Worm (Caenorhabditis elegans): ENCODE data around the gene cogc-2.

Gene cogc-2

ce11 chrIV:7057677-7058076 is 18.3 kb upstream of the cogc-2 start, which contains the start of gene srx-50:
Gene srx-50, plus strand, starts transcription at chrIV:7057977.
- no peak for TF ChIP-seq ceh-9 (tag; optimal IDR thresholded peaks at IDR 0.05)
- no peak for TF ChIP-seq ttx-3 (tag; optimal IDR thresholded peaks at IDR 0.05)
- TF ChIP-seq fkh-10 (GFP tag; optimal IDR thresholded peaks at IDR 0.05) = no peak
- no peak for TF ChIP-seq C08G9.2 (tag; optimal IDR thresholded peaks at IDR 0.05)
- no peak for TF ChIP-seq sox-4 (tag; optimal IDR thresholded peaks at IDR 0.05)
- no peak for TF ChIP-seq hlh-8 (tag; optimal IDR thresholded peaks at IDR 0.05)
- no peak for TF ChIP-seq ztf-16 (tag; optimal IDR thresholded peaks at IDR 0.05)
- TF ChIP-seq syd-9 (tag; optimal IDR thresholded peaks at IDR 0.05) = no peak
- TF ChIP-seq zip-5 (tag; optimal IDR thresholded peaks at IDR 0.05) = no peak
- TF ChIP-seq nfya-1 (tag; optimal IDR thresholded peaks at IDR 0.05) = no peak
- no peak for TF ChIP-seq ahr-1 (tag; optimal IDR thresholded peaks at IDR 0.05)
- TF ChIP-seq T23F11.4 (GFP tag; optimal IDR thresholded peaks at IDR 0.05) = no peak
- no peak for TF ChIP-seq ceh-48 (tag; optimal IDR thresholded peaks at IDR 0.05)
- no peak for TF ChIP-seq ceh-22 (tag; optimal IDR thresholded peaks at IDR 0.05)
- TF ChIP-seq che-1 (tag; optimal IDR thresholded peaks at IDR 0.05) = no peak
- TF ChIP-seq unc-42 (tag; optimal IDR thresholded peaks at IDR 0.05) = no peak
- TF ChIP-seq pag-3 (tag; optimal IDR thresholded peaks at IDR 0.05; ENCODE audit: borderline replicate concordance) = no peak
- no peak for TF ChIP-seq sox-2 (GFP tag; IDR thresholded peaks at IDR 0.05)

ce11 chrIV:7052135-7052534 is 12.8 kb upstream of the cogc-2 start:
- TF ChIP-seq ama-1 (optimal IDR thresholded peaks at IDR 0.05) (no peak), zip-5 (tag; optimal IDR thresholded peaks at IDR 0.05) (no peak), ets-4 (tag; optimal IDR thresholded peaks at IDR 0.05) (no peak), sox-4 (tag; optimal IDR thresholded peaks at IDR 0.05) (no peak), pros-1 (tag; optimal IDR thresholded peaks at IDR 0.05) (no peak), ref-2 (tag; optimal IDR thresholded peaks at IDR 0.05) (no peak), pax-1 (tag; optimal IDR thresholded peaks at IDR 0.05) (no peak), T23F11.4 (GFP tag; optimal IDR thresholded peaks at IDR 0.05) (no peak), ahr-1 (tag; optimal IDR thresholded peaks at IDR 0.05) (no peak), elt-2 (tag; optimal IDR thresholded peaks at IDR 0.05) (no peak), odd-2 (tag; optimal IDR thresholded peaks at IDR 0.05) (no peak), ceh-6 (GFP tag; optimal IDR thresholded peaks at IDR 0.05) (no peak), ceh-45 (GFP tag; IDR thresholded peaks at IDR 0.05) (no peak), tbx-7 (tag; optimal IDR thresholded peaks at IDR 0.05) (no peak), gmeb-2 (tag; optimal IDR thresholded peaks at IDR 0.05) (no peak), fkh-10 (GFP tag; optimal IDR thresholded peaks at IDR 0.05) (no peak), unc-42 (tag; optimal IDR thresholded peaks at IDR 0.05) (no peak), lim-6 (tag; optimal IDR thresholded peaks at IDR 0.05) (no peak)

ce11 chrIV:7051515-7051914 is 12.1 kb upstream of the cogc-2 start:
- no peak for TF ChIP-seq ceh-22 (tag; optimal IDR thresholded peaks at IDR 0.05)
- TF ChIP-seq ref-2 (tag; optimal IDR thresholded peaks at IDR 0.05) = no peak
- no peak for TF ChIP-seq unc-55 (GFP tag; optimal IDR thresholded peaks at IDR 0.05)
- no peak for TF ChIP-seq K09A11.1 (tag; optimal IDR thresholded peaks at IDR 0.05; ENCODE audit: insufficient read depth)
- no peak for TF ChIP-seq mec-3 (tag; optimal IDR thresholded peaks at IDR 0.05; ENCODE audit: borderline replicate concordance)
- no peak for TF ChIP-seq tbx-7 (tag; optimal IDR thresholded peaks at IDR 0.05)
- TF ChIP-seq nfya-1 (tag; optimal IDR thresholded peaks at IDR 0.05) = no peak
- no peak for TF ChIP-seq ceh-9 (tag; optimal IDR thresholded peaks at IDR 0.05)
- no peak for TF ChIP-seq ceh-6 (GFP tag; optimal IDR thresholded peaks at IDR 0.05)
- no peak for TF ChIP-seq ahr-1 (tag; optimal IDR thresholded peaks at IDR 0.05)
- TF ChIP-seq sox-4 (tag; optimal IDR thresholded peaks at IDR 0.05) = no peak
- no peak for TF ChIP-seq elt-2 (tag; optimal IDR thresholded peaks at IDR 0.05)
- no peak for TF ChIP-seq ceh-24 (tag; optimal IDR thresholded peaks at IDR 0.05)
- TF ChIP-seq dmd-4 (tag; optimal IDR thresholded peaks at IDR 0.05; ENCODE audit: borderline replicate concordance) = no peak
- TF ChIP-seq T23F11.4 (GFP tag; optimal IDR thresholded peaks at IDR 0.05) = no peak
- TF ChIP-seq ceh-18 (tag; optimal IDR thresholded peaks at IDR 0.05) = no peak
- no peak for TF ChIP-seq fkh-10 (GFP tag; optimal IDR thresholded peaks at IDR 0.05)
- no peak for TF ChIP-seq pros-1 (tag; optimal IDR thresholded peaks at IDR 0.05)
